Worm (Caenorhabditis elegans) whole organism, L1 larva: ENCODE data around the gene comt-1.
A peak's percentile ranks its signal among the peaks of the same experiment; 100 is the strongest.

ENCODE experiments used
- C04F5.9 ChIP-seq: sonication (generic microtip); optimal IDR thresholded peaks from 2 replicates; lab custom pipeline; 2016; ENCODE audit warnings: missing genetic modification characterization, missing compliant biosample characterization
- C16A3.4 ChIP-seq: fragments of 150-350 bp; optimal IDR thresholded peaks from 2 replicates; lab custom pipeline; 2014; ENCODE audit warnings: missing biosample characterization, missing genetic modification characterization
- F16B12.6 ChIP-seq: fragments of 150-350 bp; optimal IDR thresholded peaks from 2 replicates; lab custom pipeline; 2014; ENCODE audit warnings: missing biosample characterization, missing genetic modification characterization
- Y116A8C.19 ChIP-seq: sonication (generic microtip); optimal IDR thresholded peaks from 2 replicates; lab custom pipeline; 2016; ENCODE audit warnings: missing compliant biosample characterization, missing genetic modification characterization, borderline replicate concordance
- blmp-1 ChIP-seq: fragments of 150-350 bp; optimal IDR thresholded peaks from 2 replicates; lab custom pipeline; 2014; ENCODE audit warnings: missing biosample characterization, missing genetic modification characterization
- ceh-82 ChIP-seq, 3 experiments: fragments of 150-350 bp in 1 of 3; sonication (generic microtip) in 2 of 3; optimal IDR thresholded peaks; 2 replicates each; lab custom pipeline; 2014 to 2017; ENCODE audit warnings: missing biosample characterization in 3 of 3, missing genetic modification characterization in 3 of 3
- ceh-88 ChIP-seq: fragments of 200-800 bp; sonication (Bioruptor generic); IDR thresholded peaks from 2 replicates; pipeline ENCODE4 v1.3.6; 2022; ENCODE audit warnings: missing genetic modification characterization, missing compliant biosample characterization
- ceh-90 ChIP-seq: sonication (generic microtip); optimal IDR thresholded peaks from 2 replicates; lab custom pipeline; 2016; ENCODE audit warnings: missing genetic modification characterization, missing compliant biosample characterization
- dpl-1 ChIP-seq, 3 experiments: fragments of 150-350 bp in 2 of 3; sonication (generic microtip) in 1 of 3; optimal IDR thresholded peaks; 2 replicates each; lab custom pipeline; 2014 to 2017; ENCODE audit warnings: missing biosample characterization in 3 of 3, missing genetic modification characterization in 3 of 3, missing genetic modification reagents in 3 of 3
- efl-1 ChIP-seq, 4 experiments: fragments of 150-350 bp; optimal IDR thresholded peaks in 3 of 4; peaks in 1 of 4; 1 replicate in 1 of 4; 2 replicates in 3 of 4; lab custom pipeline; 2014; ENCODE audit warnings: missing biosample characterization in 2 of 4, missing genetic modification characterization in 2 of 4, missing genetic modification reagents in 2 of 4
- efl-3 ChIP-seq: fragments of 200-800 bp; sonication (Bioruptor generic); optimal IDR thresholded peaks from 2 replicates; lab custom pipeline; 2018; ENCODE audit warnings: mild to moderate bottlenecking, missing genetic modification characterization, missing compliant biosample characterization
- elt-3 ChIP-seq, 6 experiments: fragments of 150-350 bp in 1 of 6; sonication (generic microtip); optimal IDR thresholded peaks; 2 replicates each; lab custom pipeline; 2017 to 2018; ENCODE audit warnings: missing biosample characterization in 6 of 6, missing genetic modification characterization in 6 of 6, inconsistent platforms in 1 of 6
- grh-1 ChIP-seq: fragments of 200-800 bp; sonication (Bioruptor generic); IDR thresholded peaks from 2 replicates; pipeline ENCODE4 v1.3.6; 2022; ENCODE audit warnings: missing genetic modification reagents, missing genetic modification characterization, missing compliant biosample characterization
- hlh-17 ChIP-seq: fragments of 200-800 bp; sonication (Bioruptor generic); optimal IDR thresholded peaks from 2 replicates; lab custom pipeline; 2018; ENCODE audit warnings: missing genetic modification characterization, mild to moderate bottlenecking, missing compliant biosample characterization, moderate library complexity, borderline replicate concordance
- irx-1 ChIP-seq: sonication (generic microtip); optimal IDR thresholded peaks from 2 replicates; lab custom pipeline; 2016; ENCODE audit warnings: missing genetic modification characterization, missing compliant biosample characterization
- isw-1 ChIP-seq: fragments of 200-800 bp; sonication (Bioruptor generic); IDR thresholded peaks from 2 replicates; pipeline ENCODE4 v1.3.6; 2022; ENCODE audit warnings: missing genetic modification characterization, missing compliant biosample characterization
- lin-14 ChIP-seq: fragments of 200-800 bp; sonication (Bioruptor generic); optimal IDR thresholded peaks from 2 replicates; lab custom pipeline; 2018; ENCODE audit warnings: mild to moderate bottlenecking, missing genetic modification characterization, moderate library complexity, missing compliant biosample characterization
- lir-3 ChIP-seq: sonication (generic microtip); optimal IDR thresholded peaks from 2 replicates; lab custom pipeline; 2016; ENCODE audit warnings: mild to moderate bottlenecking, missing genetic modification characterization, moderate library complexity, missing compliant biosample characterization; ENCODE audit not compliant: poor library complexity
- mab-9 ChIP-seq: fragments of 200-800 bp; sonication (Bioruptor generic); IDR thresholded peaks from 2 replicates; pipeline ENCODE4 v1.3.6; 2022; ENCODE audit warnings: missing genetic modification reagents, missing genetic modification characterization, missing compliant biosample characterization
- mdl-1 ChIP-seq, 2 experiments: fragments of 150-350 bp; optimal IDR thresholded peaks; 2 replicates each; lab custom pipeline; 2014 to 2017; ENCODE audit warnings: missing biosample characterization in 2 of 2, missing genetic modification characterization in 2 of 2, inconsistent platforms in 1 of 2
- mep-1 ChIP-seq: fragments of 150-350 bp; optimal IDR thresholded peaks from 2 replicates; lab custom pipeline; 2014; ENCODE audit warnings: missing biosample characterization, missing genetic modification characterization
- nhr-20 ChIP-seq: sonication (generic microtip); optimal IDR thresholded peaks from 2 replicates; lab custom pipeline; 2016; ENCODE audit warnings: mild to moderate bottlenecking, missing genetic modification characterization, missing compliant biosample characterization
- nhr-237 ChIP-seq: fragments of 150-350 bp; optimal IDR thresholded peaks from 2 replicates; lab custom pipeline; 2014; ENCODE audit warnings: missing biosample characterization, missing genetic modification characterization
- nhr-28 ChIP-seq: fragments of 150-350 bp; optimal IDR thresholded peaks from 2 replicates; lab custom pipeline; 2014; ENCODE audit warnings: missing biosample characterization, missing genetic modification characterization
- nhr-71 ChIP-seq: sonication (generic microtip); optimal IDR thresholded peaks from 2 replicates; lab custom pipeline; 2016; ENCODE audit warnings: mild to moderate bottlenecking, missing genetic modification characterization, moderate library complexity, missing compliant biosample characterization
- nhr-77 ChIP-seq: fragments of 150-350 bp; optimal IDR thresholded peaks from 2 replicates; lab custom pipeline; 2014; ENCODE audit warnings: missing biosample characterization, missing genetic modification characterization
- nhr-85 ChIP-seq: sonication (generic microtip); peaks from one replicate; lab custom pipeline; 2016; ENCODE audit warnings: missing genetic modification characterization, inconsistent platforms, missing compliant biosample characterization
- nhr-90 ChIP-seq: sonication (generic microtip); optimal IDR thresholded peaks from 2 replicates; lab custom pipeline; 2016; ENCODE audit warnings: mild to moderate bottlenecking, missing genetic modification characterization, missing compliant biosample characterization; ENCODE audit not compliant: poor library complexity
- rnt-1 ChIP-seq: sonication (generic microtip); optimal IDR thresholded peaks from 2 replicates; lab custom pipeline; 2016; ENCODE audit warnings: mild to moderate bottlenecking, missing genetic modification characterization, moderate library complexity, missing compliant biosample characterization
- snu-23 ChIP-seq: sonication (generic microtip); optimal IDR thresholded peaks from 2 replicates; lab custom pipeline; 2016; ENCODE audit warnings: missing genetic modification characterization, missing compliant biosample characterization
- swsn-7 ChIP-seq: sonication (generic microtip); optimal IDR thresholded peaks from 2 replicates; lab custom pipeline; 2016; ENCODE audit warnings: missing genetic modification characterization, missing compliant biosample characterization
- unc-130 ChIP-seq: fragments of 150-350 bp; optimal IDR thresholded peaks from 2 replicates; lab custom pipeline; 2017; ENCODE audit warnings: missing biosample characterization, missing genetic modification characterization, inconsistent platforms
- unc-30 ChIP-seq: sonication (generic microtip); optimal IDR thresholded peaks from 2 replicates; lab custom pipeline; 2017; ENCODE audit warnings: missing biosample characterization, missing genetic modification characterization
- unc-62 ChIP-seq: fragments of 150-350 bp; optimal IDR thresholded peaks from 2 replicates; lab custom pipeline; 2014; ENCODE audit warnings: missing biosample characterization, missing genetic modification reagents, missing genetic modification characterization
- xbp-1 ChIP-seq: sonication (generic microtip); optimal IDR thresholded peaks from 2 replicates; lab custom pipeline; 2016; ENCODE audit warnings: missing genetic modification characterization, missing compliant biosample characterization
- ztf-4 ChIP-seq: fragments of 150-350 bp; optimal IDR thresholded peaks from 2 replicates; lab custom pipeline; 2014; ENCODE audit warnings: missing biosample characterization, missing genetic modification characterization

Gene comt-1

ce11 chrX:2862372-2862771 is at the start of gene comt-1:
TSS of gene comt-1 (minus strand) at chrX:2862472.
- TF ChIP-seq xbp-1 (tag; lab: Kevin White, UChicago) (no peak), nhr-85 (tag; lab: Kevin White, UChicago) (peak; percentile 28)

ce11 chrX:2909227-2909626 is 47.0 kb upstream of the comt-1 start, which contains the start of gene nmy-1:
TSS of gene nmy-1 (plus strand) at chrX:2909527.
- no peak for TF ChIP-seq ceh-88 (GFP tag; lab: Robert Waterston, UW)
- TF ChIP-seq mdl-1 (tag; optimal IDR thresholded peaks at IDR 0.05; lab: Kevin White, UChicago) = no peak
- no peak for TF ChIP-seq nhr-20
- TF ChIP-seq mep-1 (tag; lab: Kevin White, UChicago) = no peak
- no peak for TF ChIP-seq irx-1 (tag; lab: Kevin White, UChicago)
- TF ChIP-seq ceh-82 (tag; optimal IDR thresholded peaks at IDR 0.05; lab: Kevin White, UChicago) = no peak
- TF ChIP-seq nhr-71 = no peak
- no peak for TF ChIP-seq C04F5.9 (tag; lab: Kevin White, UChicago)
- no peak for TF ChIP-seq efl-1 (optimal IDR thresholded peaks at IDR 0.05; lab: Kevin White, UChicago)
- no peak for TF ChIP-seq efl-1 (GFP tag; optimal IDR thresholded peaks at IDR 0.05 in 1 of 2; lab: Kevin White, UChicago)
- TF ChIP-seq swsn-7 (tag; lab: Kevin White, UChicago) = no peak
- no peak for TF ChIP-seq efl-3
- TF ChIP-seq Y116A8C.19 (tag; lab: Kevin White, UChicago) = no peak
- no peak for TF ChIP-seq unc-30
- no peak for TF ChIP-seq nhr-237
- TF ChIP-seq mab-9 (GFP tag; lab: Robert Waterston, UW) = no peak
- no peak for TF ChIP-seq hlh-17 (GFP tag; lab: Kevin White, UChicago)

ce11 chrX:2907296-2907873 is 45.1 kb upstream of the comt-1 start:
- peak in 2 of 6 experiments; percentile 8 to 54 for TF ChIP-seq elt-3 (tag; optimal IDR thresholded peaks at IDR 0.05; lab: Kevin White, UChicago)
- TF ChIP-seq unc-130 (tag; lab: Kevin White, UChicago) = no peak
- peak; percentile 81 for TF ChIP-seq lin-14 (GFP tag; lab: Kevin White, UChicago)
- no peak for TF ChIP-seq efl-3
- peak; percentile 57 for TF ChIP-seq mep-1 (tag; lab: Kevin White, UChicago)
- peak; percentile 19 for TF ChIP-seq nhr-71
- no peak for TF ChIP-seq mdl-1 (tag; optimal IDR thresholded peaks at IDR 0.05; lab: Kevin White, UChicago)
- no peak for TF ChIP-seq lir-3 (tag; lab: Kevin White, UChicago)
- TF ChIP-seq nhr-85 (tag; lab: Kevin White, UChicago) = peak; percentile 87
- peak; percentile 8 for TF ChIP-seq nhr-20
- TF ChIP-seq C16A3.4 = peak; percentile 14
- TF ChIP-seq nhr-90 (tag; lab: Kevin White, UChicago) = no peak
- TF ChIP-seq nhr-28 (tag; lab: Kevin White, UChicago) = no peak
- TF ChIP-seq dpl-1 (GFP tag; optimal IDR thresholded peaks at IDR 0.05; lab: Kevin White, UChicago) = no peak
- peak; percentile 17 for TF ChIP-seq rnt-1 (tag; lab: Kevin White, UChicago)
- no peak for TF ChIP-seq ceh-90 (tag; lab: Kevin White, UChicago)
- peak; percentile 49 for TF ChIP-seq snu-23 (GFP tag; lab: Kevin White, UChicago)
- TF ChIP-seq F16B12.6 (tag; lab: Kevin White, UChicago) = no peak
- peak; percentile 45; the same call in 1 of the 2 replicates for TF ChIP-seq grh-1 (GFP tag; lab: Robert Waterston, UW)
- peak; percentile 76 for TF ChIP-seq blmp-1 (tag; lab: Kevin White, UChicago)
- no peak for TF ChIP-seq hlh-17 (GFP tag; lab: Kevin White, UChicago)
- no peak for TF ChIP-seq isw-1 (GFP tag; lab: Robert Waterston, UW)
- no peak for TF ChIP-seq ztf-4 (tag; lab: Kevin White, UChicago)
- no peak for TF ChIP-seq nhr-77 (tag; lab: Kevin White, UChicago)
- TF ChIP-seq xbp-1 (tag; lab: Kevin White, UChicago) = no peak
- TF ChIP-seq unc-62 (GFP tag; lab: Kevin White, UChicago) = no peak
